Worm (Caenorhabditis elegans) whole organism, L3 larva: ENCODE results near the gene lron-12.

Source experiments
- R02D3.7 ChIP-seq: fragments of 150-350 bp; optimal IDR thresholded peaks from 2 replicates; lab custom pipeline; 2014; ENCODE audit warnings: missing biosample characterization, missing genetic modification characterization
- ama-1 ChIP-seq: fragments of 150-350 bp; optimal IDR thresholded peaks from 2 replicates; lab custom pipeline; 2018
- ceh-28 ChIP-seq: fragments of 150-350 bp; optimal IDR thresholded peaks from 2 replicates; lab custom pipeline; 2014; ENCODE audit warnings: missing biosample characterization, missing genetic modification reagents, missing genetic modification characterization
- ceh-82 ChIP-seq: fragments of 150-350 bp; optimal IDR thresholded peaks from 2 replicates; lab custom pipeline; 2014; ENCODE audit warnings: missing biosample characterization, missing genetic modification characterization
- daf-12 ChIP-seq: fragments of 150-350 bp; optimal IDR thresholded peaks from 2 replicates; lab custom pipeline; 2014; ENCODE audit warnings: missing biosample characterization, missing genetic modification reagents, missing genetic modification characterization
- egl-27 ChIP-seq: sonication (generic microtip); optimal IDR thresholded peaks from 4 replicates; lab custom pipeline; 2017; ENCODE audit warnings: missing biosample characterization, missing genetic modification reagents, missing genetic modification characterization
- egl-5 ChIP-seq: fragments of 150-350 bp; optimal IDR thresholded peaks from 2 replicates; lab custom pipeline; 2017; ENCODE audit warnings: missing biosample characterization, missing genetic modification reagents, missing genetic modification characterization, inconsistent platforms
- elt-1 ChIP-seq: fragments of 150-350 bp; optimal IDR thresholded peaks from 2 replicates; lab custom pipeline; 2014; ENCODE audit warnings: missing biosample characterization, missing genetic modification characterization
- elt-2 ChIP-seq: sonication (generic microtip); optimal IDR thresholded peaks from 2 replicates; lab custom pipeline; 2016; ENCODE audit warnings: missing genetic modification reagents, mild to moderate bottlenecking, missing genetic modification characterization, missing compliant biosample characterization
- elt-3 ChIP-seq, 3 experiments: fragments of 150-350 bp in 1 of 3; sonication (generic microtip) in 2 of 3; optimal IDR thresholded peaks; 2 replicates in 2 of 3; 4 replicates in 1 of 3; lab custom pipeline; 2014 to 2017; ENCODE audit warnings: missing biosample characterization in 3 of 3, missing genetic modification characterization in 3 of 3
- fos-1 ChIP-seq: fragments of 150-350 bp; optimal IDR thresholded peaks from 2 replicates; lab custom pipeline; 2014; ENCODE audit warnings: missing biosample characterization, missing genetic modification characterization
- lin-39 ChIP-seq: fragments of 150-350 bp; optimal IDR thresholded peaks from 2 replicates; lab custom pipeline; 2018; ENCODE audit warnings: missing biosample characterization, missing genetic modification reagents, missing genetic modification characterization
- lsy-12 ChIP-seq: sonication (generic microtip); optimal IDR thresholded peaks from 2 replicates; lab custom pipeline; 2016; ENCODE audit warnings: mild to moderate bottlenecking, missing genetic modification characterization, missing compliant biosample characterization
- mdl-1 ChIP-seq: fragments of 150-350 bp; optimal IDR thresholded peaks from 2 replicates; lab custom pipeline; 2014; ENCODE audit warnings: missing biosample characterization, missing genetic modification characterization
- mml-1 ChIP-seq: fragments of 150-350 bp; sonication (generic microtip); optimal IDR thresholded peaks from 3 replicates; lab custom pipeline; 2014; ENCODE audit warnings: missing biosample characterization, missing genetic modification characterization
- nfya-1 ChIP-seq: sonication (generic microtip); optimal IDR thresholded peaks from 2 replicates; lab custom pipeline; 2017; ENCODE audit warnings: missing genetic modification characterization, mild to moderate bottlenecking, missing compliant biosample characterization, antibody characterized with exemption, moderate library complexity; ENCODE audit not compliant: insufficient read depth
- nhr-11 ChIP-seq: fragments of 150-350 bp; optimal IDR thresholded peaks from 2 replicates; lab custom pipeline; 2014; ENCODE audit warnings: missing biosample characterization, missing genetic modification characterization
- nhr-25 ChIP-seq: sonication (generic microtip); optimal IDR thresholded peaks from 2 replicates; lab custom pipeline; 2017; ENCODE audit warnings: missing biosample characterization, missing genetic modification characterization
- nhr-28 ChIP-seq: fragments of 150-350 bp; optimal IDR thresholded peaks from 2 replicates; lab custom pipeline; 2014; ENCODE audit warnings: missing biosample characterization, missing genetic modification characterization
- pqm-1 ChIP-seq: fragments of 150-350 bp; optimal IDR thresholded peaks from 2 replicates; lab custom pipeline; 2017; ENCODE audit warnings: missing biosample characterization, missing genetic modification characterization, inconsistent platforms
- sea-2 ChIP-seq: fragments of 150-350 bp; sonication (generic microtip); optimal IDR thresholded peaks from 4 replicates; lab custom pipeline; 2014; ENCODE audit warnings: missing biosample characterization, missing genetic modification reagents, missing genetic modification characterization
- snpc-4 ChIP-seq: fragments of 150-350 bp; optimal IDR thresholded peaks from 2 replicates; lab custom pipeline; 2014; ENCODE audit warnings: missing biosample characterization, missing genetic modification characterization
- unc-39 ChIP-seq: sonication (generic microtip); optimal IDR thresholded peaks from 4 replicates; lab custom pipeline; 2017; ENCODE audit warnings: missing biosample characterization, missing genetic modification characterization

Gene lron-12

ce11 chrIII:12087564-12087963, 30.7 kb downstream of the lron-12 start:
- TF ChIP-seq nhr-11 (tag; lab: Kevin White, UChicago) (no peak), elt-2 (tag; lab: Kevin White, UChicago) (peak; percentile 19)

ce11 chrIII:12084749-12085307, 33.5 kb downstream of the lron-12 start:
- TF ChIP-seq unc-39 (tag; lab: Kevin White, UChicago): no peak
- no peak for TF ChIP-seq snpc-4 (tag; lab: Kevin White, UChicago)
- peak; percentile 30 for TF ChIP-seq pqm-1 (tag; lab: Kevin White, UChicago)
- TF ChIP-seq elt-2 (tag; lab: Kevin White, UChicago): peak; percentile 65
- TF ChIP-seq ceh-82 (tag; lab: Kevin White, UChicago): no peak
- no peak for TF ChIP-seq ama-1 (lab: Kevin White, UChicago)
- TF ChIP-seq nhr-28: no peak
- TF ChIP-seq lin-39 (tag; lab: Kevin White, UChicago): no peak
- peak; percentile 98 for TF ChIP-seq nfya-1 (tag; lab: Kevin White, UChicago)
- no peak for TF ChIP-seq elt-1
- no peak for TF ChIP-seq egl-5 (tag; lab: Kevin White, UChicago)
- TF ChIP-seq lsy-12 (tag; lab: Kevin White, UChicago): peak; percentile 6

ce11 chrIII:12084216-12084615, 34.1 kb downstream of the lron-12 start, which contains the start of gene nob-1:
Gene nob-1, minus strand, starts transcription at chrIII:12084316.
- TF ChIP-seq lin-39 (tag; lab: Kevin White, UChicago) (no peak), R02D3.7 (no peak), egl-5 (tag; lab: Kevin White, UChicago) (no peak), egl-27 (tag; lab: Kevin White, UChicago) (no peak), ama-1 (lab: Kevin White, UChicago) (no peak), elt-3 (tag; optimal IDR thresholded peaks at IDR 0.05; lab: Kevin White, UChicago) (no peak), daf-12 (tag; lab: Kevin White, UChicago) (no peak)
- TF ChIP-seq, all 47 proteins: peak for 0

ce11 chrIII:12081992-12082628, 36.2 kb downstream of the lron-12 start:
- no peak for TF ChIP-seq elt-3 (tag; optimal IDR thresholded peaks at IDR 0.05; lab: Kevin White, UChicago)
- TF ChIP-seq nfya-1 (tag; lab: Kevin White, UChicago): peak; percentile 26
- TF ChIP-seq mdl-1 (tag; lab: Kevin White, UChicago): no peak
- no peak for TF ChIP-seq fos-1 (tag; lab: Kevin White, UChicago)
- no peak for TF ChIP-seq nhr-25 (tag; lab: Kevin White, UChicago)
- no peak for TF ChIP-seq sea-2 (GFP tag; lab: Kevin White, UChicago)
- TF ChIP-seq elt-2 (tag; lab: Kevin White, UChicago): peak; percentile 20
- no peak for TF ChIP-seq ama-1 (lab: Kevin White, UChicago)
- TF ChIP-seq mml-1 (tag; lab: Kevin White, UChicago): no peak
- TF ChIP-seq, all 47 proteins: peak for 2

ce11 chrIII:12077456-12077855, 40.8 kb downstream of the lron-12 start, which contains the start of gene php-3:
Gene php-3, minus strand, starts transcription at chrIII:12077556.
- TF ChIP-seq ama-1 (lab: Kevin White, UChicago) (no peak), egl-27 (tag; lab: Kevin White, UChicago) (no peak)

ce11 chrIII:12067736-12068135, 50.5 kb downstream of the lron-12 start:
- TF ChIP-seq nfya-1 (tag; lab: Kevin White, UChicago): peak; percentile 72
- no peak for TF ChIP-seq ceh-28 (tag; lab: Kevin White, UChicago)
